Worm (Caenorhabditis elegans) whole organism, mixed stage, embryonic: ENCODE data around the gene Y45F10D.14.

Experiments used
- ham-2 ChIP-seq: fragments of 200-800 bp; sonication (Bioruptor generic); optimal IDR thresholded peaks from 2 replicates; lab custom pipeline; 2018; ENCODE audit warnings: mild to moderate bottlenecking, missing genetic modification characterization, missing compliant biosample characterization
- nhr-12 ChIP-seq: fragments of 150-350 bp; optimal IDR thresholded peaks from 2 replicates; lab custom pipeline; 2014; ENCODE audit warnings: missing biosample characterization, missing genetic modification characterization
- nhr-76 ChIP-seq: sonication (generic microtip); optimal IDR thresholded peaks from 2 replicates; lab custom pipeline; 2017; ENCODE audit warnings: missing biosample characterization, missing genetic modification characterization

DNA sequence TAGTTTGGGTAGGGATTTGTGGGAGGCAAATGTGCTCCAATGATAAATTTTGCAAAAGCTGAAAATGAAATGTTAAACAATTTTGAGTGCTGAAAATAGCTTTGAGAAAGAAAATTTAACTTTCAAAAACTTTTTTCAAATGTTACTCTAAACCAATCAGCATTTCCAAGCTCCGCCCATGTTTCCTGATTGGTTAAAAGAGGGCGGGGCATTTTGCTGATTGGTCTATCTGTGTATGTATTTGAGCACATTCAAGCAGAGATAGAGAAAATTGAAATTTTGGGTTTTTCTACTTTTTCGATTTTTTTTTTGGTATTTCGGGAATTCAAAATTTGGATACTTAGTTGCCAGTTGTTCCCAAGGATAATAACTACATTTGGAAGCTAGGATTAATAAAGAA lies 42.9 kb downstream of the Y45F10D.14 start:
- no peak for TF ChIP-seq nhr-12 (tag; lab: Kevin White, UChicago)
- TF ChIP-seq nhr-76 (tag; lab: Kevin White, UChicago) = no peak
- no peak for TF ChIP-seq ham-2 (GFP tag; lab: Kevin White, UChicago)
